Fruit fly (Drosophila melanogaster): ENCODE data around the gene CG43673.
A peak's percentile ranks its signal among the peaks of the same experiment; 100 is the strongest.

CG43673 gene

dm6 chrX:15762723-15763122 lies 16.2 kb upstream of the CG43673 start, which contains the start of gene Polr3A (continued):
- TF ChIP-seq CG1832 (GFP tag; optimal IDR thresholded peaks at IDR 0.05) (no peak), chif (GFP tag; optimal IDR thresholded peaks at IDR 0.05) (no peak), ap (GFP tag; IDR thresholded peaks at IDR 0.05) (no peak), hbn (GFP tag; IDR thresholded peaks at IDR 0.05; ENCODE audit: partially characterized antibody) (peak; percentile 41), inv (GFP tag; IDR thresholded peaks at IDR 0.05; ENCODE audit: partially characterized antibody) (peak; percentile 31; the same call in 1 of the 2 replicates), CG12659 (GFP tag; optimal IDR thresholded peaks at IDR 0.05) (peak; percentile 51), lola (GFP tag; optimal IDR thresholded peaks at IDR 0.05) (no peak), shn (GFP tag; optimal IDR thresholded peaks at IDR 0.05) (no peak), CG8089 (GFP tag; optimal IDR thresholded peaks at IDR 0.05) (no peak), pb (GFP tag; optimal IDR thresholded peaks at IDR 0.05) (no peak), CG10321 (GFP tag; IDR thresholded peaks at IDR 0.05) (no peak), crc (GFP tag; optimal IDR thresholded peaks at IDR 0.05) (no peak), unpg (GFP tag; optimal IDR thresholded peaks at IDR 0.05) (no peak), HmgZ (tag; optimal IDR thresholded peaks at IDR 0.05) (peak; percentile 11), insv (GFP tag; optimal IDR thresholded peaks at IDR 0.05) (peak; percentile 89 to 99), eyg (GFP tag; optimal IDR thresholded peaks at IDR 0.05) (no peak), YL-1 (GFP tag; optimal IDR thresholded peaks at IDR 0.05) (peak; percentile 5), Scr (GFP tag; IDR thresholded peaks at IDR 0.05; ENCODE audit: partially characterized antibody) (peak; percentile 62), Nf-YB (GFP tag; optimal IDR thresholded peaks at IDR 0.05) (no peak), CG1233 (GFP tag; optimal IDR thresholded peaks at IDR 0.05) (no peak), CG4820 (GFP tag; optimal IDR thresholded peaks at IDR 0.05) (no peak), CG7928 (GFP tag; optimal IDR thresholded peaks at IDR 0.05) (no peak), eve (GFP tag; optimal IDR thresholded peaks at IDR 0.05) (no peak), Ada2b (GFP tag; IDR thresholded peaks at IDR 0.05) (no peak), CG1792 (GFP tag; optimal IDR thresholded peaks at IDR 0.05) (no peak), Lim3 (GFP tag; IDR thresholded peaks at IDR 0.05) (no peak), cg (GFP tag; optimal IDR thresholded peaks at IDR 0.05) (no peak), Dbx (GFP tag; IDR thresholded peaks at IDR 0.05) (no peak), MBD-R2 (GFP tag; IDR thresholded peaks at IDR 0.05) (peak; percentile 90), Sox102F (GFP tag; optimal IDR thresholded peaks at IDR 0.05) (no peak), yki (optimal IDR thresholded peaks at IDR 0.05) (no peak), sc (optimal IDR thresholded peaks at IDR 0.05) (no peak), sc (GFP tag; optimal IDR thresholded peaks at IDR 0.05) (no peak), CG32772 (GFP tag; IDR thresholded peaks at IDR 0.05) (no peak), dati (GFP tag; IDR thresholded peaks at IDR 0.05) (no peak), CG7839 (tag; optimal IDR thresholded peaks at IDR 0.05) (no peak), Myb (GFP tag; optimal IDR thresholded peaks at IDR 0.05) (peak; percentile 15), CG2712 (tag; optimal IDR thresholded peaks at IDR 0.05) (no peak), toy (GFP tag; IDR thresholded peaks at IDR 0.05) (no peak), E2f2 (GFP tag; IDR thresholded peaks at IDR 0.05) (peak; percentile 78), al (GFP tag; IDR thresholded peaks at IDR 0.05) (no peak), dmrt11E (tag; optimal IDR thresholded peaks at IDR 0.05) (no peak), CG14014 (GFP tag; IDR thresholded peaks at IDR 0.05) (no peak), CG13775 (GFP tag; optimal IDR thresholded peaks at IDR 0.05) (no peak), NK7.1 (GFP tag; optimal IDR thresholded peaks at IDR 0.05) (no peak), CG15601 (tag; optimal IDR thresholded peaks at IDR 0.05) (no peak), CG15073 (GFP tag; optimal IDR thresholded peaks at IDR 0.05) (no peak), CG9437 (GFP tag; optimal IDR thresholded peaks at IDR 0.05) (peak; percentile 41), sima (GFP tag; optimal IDR thresholded peaks at IDR 0.05) (no peak), ab (GFP tag; optimal IDR thresholded peaks at IDR 0.05) (no peak), CHES-1-like (GFP tag; optimal IDR thresholded peaks at IDR 0.05) (no peak), Sin3A (optimal IDR thresholded peaks at IDR 0.05) (no peak), Taf1 (GFP tag; IDR thresholded peaks at IDR 0.05) (no peak)
